Fruit fly (Drosophila melanogaster): ENCODE data around the gene BI-1.
A peak's percentile ranks its signal among the peaks of the same experiment; 100 is the strongest.

The BI-1 gene

dm6 chr3L:8288396-8288795 is 20.3 kb downstream of the BI-1 start:
- TF ChIP-seq brk (GFP tag; optimal IDR thresholded peaks at IDR 0.05), result no peak
- no peak for TF ChIP-seq Hr83 (GFP tag; optimal IDR thresholded peaks at IDR 0.05; ENCODE audit: poor library complexity, severe bottlenecking)
- TF ChIP-seq dmrt93B (GFP tag; optimal IDR thresholded peaks at IDR 0.05), result no peak
- no peak for TF ChIP-seq Rel (GFP tag; optimal IDR thresholded peaks at IDR 0.05)
- TF ChIP-seq Rel (tag; optimal IDR thresholded peaks at IDR 0.05), result no peak
- TF ChIP-seq ey (GFP tag; optimal IDR thresholded peaks at IDR 0.05), result peak; percentile 7
- no peak for TF ChIP-seq foxo (GFP tag; optimal IDR thresholded peaks at IDR 0.05)
- no peak for TF ChIP-seq GATAd (GFP tag; optimal IDR thresholded peaks at IDR 0.05)
- TF ChIP-seq h (GFP tag; optimal IDR thresholded peaks at IDR 0.05), result no peak
- no peak for TF ChIP-seq jim (GFP tag; optimal IDR thresholded peaks at IDR 0.05)
- TF ChIP-seq fru (GFP tag; optimal IDR thresholded peaks at IDR 0.05), result peak; percentile 52
- no peak for TF ChIP-seq Dfd (GFP tag; optimal IDR thresholded peaks at IDR 0.05)
- TF ChIP-seq br (GFP tag; optimal IDR thresholded peaks at IDR 0.05), result no peak
- no peak for TF ChIP-seq Hr78 (GFP tag; optimal IDR thresholded peaks at IDR 0.05)
- no peak for TF ChIP-seq CG9705 (GFP tag; optimal IDR thresholded peaks at IDR 0.05)
- TF ChIP-seq HLH106 (tag; optimal IDR thresholded peaks at IDR 0.05), result no peak
- TF ChIP-seq Sp1 (GFP tag; optimal IDR thresholded peaks at IDR 0.05), result no peak
- TF ChIP-seq CrebA (GFP tag; optimal IDR thresholded peaks at IDR 0.05; ENCODE audit: borderline replicate concordance), result no peak
- TF ChIP-seq CG32264 (GFP tag; optimal IDR thresholded peaks at IDR 0.05), result no peak
- TF ChIP-seq sv (GFP tag; optimal IDR thresholded peaks at IDR 0.05), result no peak
- no peak for TF ChIP-seq rgr (GFP tag; optimal IDR thresholded peaks at IDR 0.05)
- no peak for TF ChIP-seq dsf (GFP tag; optimal IDR thresholded peaks at IDR 0.05; ENCODE audit: borderline replicate concordance)
- peak; percentile 37 for TF ChIP-seq tai (GFP tag; optimal IDR thresholded peaks at IDR 0.05)
- TF ChIP-seq psq (GFP tag; optimal IDR thresholded peaks at IDR 0.05), result peak; percentile 4
- no peak for TF ChIP-seq Myc (optimal IDR thresholded peaks at IDR 0.05)
- TF ChIP-seq N (GFP tag; optimal IDR thresholded peaks at IDR 0.05), result no peak
- no peak for TF ChIP-seq dl (GFP tag; optimal IDR thresholded peaks at IDR 0.05; ENCODE audit: insufficient read depth in 1 of 2, partially characterized antibody in 2 of 2)
- no peak for TF ChIP-seq Jra (GFP tag; optimal IDR thresholded peaks at IDR 0.05)
- no peak for TF ChIP-seq usp (GFP tag; optimal IDR thresholded peaks at IDR 0.05)
- TF ChIP-seq Dif (GFP tag; optimal IDR thresholded peaks at IDR 0.05; ENCODE audit: partially characterized antibody), result no peak
- no peak for TF ChIP-seq Mio (GFP tag; optimal IDR thresholded peaks at IDR 0.05)
- TF ChIP-seq Vsx2 (GFP tag; optimal IDR thresholded peaks at IDR 0.05; ENCODE audit: partially characterized antibody), result no peak
- TF ChIP-seq pan (optimal IDR thresholded peaks at IDR 0.05), result no peak
- no peak for TF ChIP-seq Hnf4 (GFP tag; optimal IDR thresholded peaks at IDR 0.05)
- TF ChIP-seq Abd-B (GFP tag; optimal IDR thresholded peaks at IDR 0.05), result no peak
- no peak for TF ChIP-seq lola (GFP tag; optimal IDR thresholded peaks at IDR 0.05)
- no peak for TF ChIP-seq sage (GFP tag; optimal IDR thresholded peaks at IDR 0.05)

dm6 chr3L:8286397-8286796 is 22.3 kb downstream of the BI-1 start:
- TF ChIP-seq Dfd (GFP tag; optimal IDR thresholded peaks at IDR 0.05) (no peak), usp (GFP tag; optimal IDR thresholded peaks at IDR 0.05) (no peak), jim (GFP tag; optimal IDR thresholded peaks at IDR 0.05) (no peak), brk (GFP tag; optimal IDR thresholded peaks at IDR 0.05) (no peak), pan (optimal IDR thresholded peaks at IDR 0.05) (no peak), Vsx2 (GFP tag; optimal IDR thresholded peaks at IDR 0.05; ENCODE audit: partially characterized antibody) (no peak), psq (GFP tag; optimal IDR thresholded peaks at IDR 0.05) (no peak), fru (GFP tag; optimal IDR thresholded peaks at IDR 0.05) (no peak), N (GFP tag; optimal IDR thresholded peaks at IDR 0.05) (no peak), Dif (GFP tag; optimal IDR thresholded peaks at IDR 0.05; ENCODE audit: partially characterized antibody) (no peak)

- no peak for TF ChIP-seq ey (GFP tag; optimal IDR thresholded peaks at IDR 0.05)
- no peak for TF ChIP-seq sage (GFP tag; optimal IDR thresholded peaks at IDR 0.05)
- no peak for TF ChIP-seq foxo (GFP tag; optimal IDR thresholded peaks at IDR 0.05)
- TF ChIP-seq woc (GFP tag; optimal IDR thresholded peaks at IDR 0.05), result no peak
- TF ChIP-seq dsf (GFP tag; optimal IDR thresholded peaks at IDR 0.05; ENCODE audit: borderline replicate concordance), result no peak
- no peak for TF ChIP-seq Sp1 (GFP tag; optimal IDR thresholded peaks at IDR 0.05)
- no peak for TF ChIP-seq OdsH (GFP tag; optimal IDR thresholded peaks at IDR 0.05)
- no peak for TF ChIP-seq h (GFP tag; optimal IDR thresholded peaks at IDR 0.05)
- no peak for TF ChIP-seq pan (optimal IDR thresholded peaks at IDR 0.05)
- TF ChIP-seq Hnf4 (GFP tag; optimal IDR thresholded peaks at IDR 0.05), result no peak
- no peak for TF ChIP-seq Myc (optimal IDR thresholded peaks at IDR 0.05)
- no peak for TF ChIP-seq dmrt93B (GFP tag; optimal IDR thresholded peaks at IDR 0.05)
- TF ChIP-seq jim (GFP tag; optimal IDR thresholded peaks at IDR 0.05), result no peak
- TF ChIP-seq Jra (GFP tag; optimal IDR thresholded peaks at IDR 0.05), result no peak
- TF ChIP-seq rgr (GFP tag; optimal IDR thresholded peaks at IDR 0.05), result no peak
Measured at dm6 chr3L:8285773-8286172, 23.0 kb downstream of the BI-1 start.

Measured in whole organism, wandering third instar larva.